ENCODE assay signal across 7 worm cellular contexts in the genomic region with DNA sequence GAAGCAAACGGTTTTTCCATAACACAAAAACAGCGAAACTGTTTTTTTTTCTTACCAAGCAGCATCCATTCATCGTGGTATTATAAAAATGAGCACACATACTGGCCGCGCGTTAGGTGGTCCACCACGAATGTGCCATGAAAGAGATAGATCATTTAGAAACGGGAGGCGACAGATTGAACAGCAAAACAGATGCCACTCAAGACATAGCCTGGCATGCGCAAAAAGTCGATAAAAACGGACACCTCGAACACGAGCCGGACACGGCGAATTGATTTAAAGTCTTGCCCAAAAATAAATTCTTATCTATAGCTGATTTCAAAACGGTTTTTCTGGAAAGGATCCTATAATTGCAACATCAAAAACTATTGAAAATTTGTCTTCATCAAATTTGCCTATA.
A peak's percentile ranks its signal among the peaks of the same experiment; 100 is the strongest.
TF ChIP-seq lines count a peak whose summit lies in the region.

No protein-coding gene starts in this region.

TF ChIP-seq in whole organism, L1 larva, 84 proteins besides CTCF, POLR2A, EP300 and RAD21 (continues in another document):
- no peak for TF ChIP-seq mdl-1 (tag; optimal IDR thresholded peaks at IDR 0.05; lab: Kevin White, UChicago)
- TF ChIP-seq nhr-28 (tag; optimal IDR thresholded peaks at IDR 0.05; lab: Kevin White, UChicago), result no peak
- TF ChIP-seq nhr-19 (GFP tag; conservative IDR thresholded peaks at IDR 0.05; lab: Robert Waterston, UW), result no peak
- no peak for TF ChIP-seq nhr-90 (tag; optimal IDR thresholded peaks at IDR 0.05; lab: Kevin White, UChicago; ENCODE audit: poor library complexity)
- no peak for TF ChIP-seq grh-1 (GFP tag; IDR thresholded peaks at IDR 0.05; lab: Robert Waterston, UW)
- no peak for TF ChIP-seq tbx-2 (tag; optimal IDR thresholded peaks at IDR 0.05; lab: Kevin White, UChicago)
- TF ChIP-seq skn-1 (tag; optimal IDR thresholded peaks at IDR 0.05; lab: Kevin White, UChicago), result no peak
- no peak for TF ChIP-seq fkh-10 (GFP tag; optimal IDR thresholded peaks at IDR 0.05; lab: Kevin White, UChicago)
- no peak for TF ChIP-seq egl-27 (tag; optimal IDR thresholded peaks at IDR 0.05; lab: Kevin White, UChicago)
- no peak for TF ChIP-seq nhr-71 (tag; optimal IDR thresholded peaks at IDR 0.05; lab: Kevin White, UChicago)
- peak in 1 of 3 experiments; percentile 8 for TF ChIP-seq ceh-82 (tag; optimal IDR thresholded peaks at IDR 0.05; lab: Kevin White, UChicago)
- TF ChIP-seq mep-1 (tag; optimal IDR thresholded peaks at IDR 0.05; lab: Kevin White, UChicago), result no peak
- TF ChIP-seq blmp-1 (tag; optimal IDR thresholded peaks at IDR 0.05; lab: Kevin White, UChicago), result no peak

TF ChIP-seq in whole organism, L2 larva, 48 proteins besides CTCF, POLR2A, EP300 and RAD21:
- TF ChIP-seq nhr-11 (tag; optimal IDR thresholded peaks at IDR 0.05; lab: Kevin White, UChicago) (no peak), unc-55 (GFP tag; optimal IDR thresholded peaks at IDR 0.05; lab: Kevin White, UChicago) (peak; percentile 3), C34F6.9 (tag; optimal IDR thresholded peaks at IDR 0.05; lab: Kevin White, UChicago) (peak; percentile 5)

TF ChIP-seq in whole organism, L3 larva, 47 proteins besides CTCF, POLR2A, EP300 and RAD21:
- TF ChIP-seq ama-1 (optimal IDR thresholded peaks at IDR 0.05; lab: Kevin White, UChicago) (no peak), elt-2 (tag; optimal IDR thresholded peaks at IDR 0.05; lab: Kevin White, UChicago) (no peak), elt-3 (tag; optimal IDR thresholded peaks at IDR 0.05; lab: Kevin White, UChicago) (no peak), hmg-11 (tag; optimal IDR thresholded peaks at IDR 0.05; lab: Kevin White, UChicago) (peak; percentile 39), nhr-77 (tag; optimal IDR thresholded peaks at IDR 0.05; lab: Kevin White, UChicago) (no peak), pqm-1 (tag; optimal IDR thresholded peaks at IDR 0.05; lab: Kevin White, UChicago) (no peak), skn-1 (tag; optimal IDR thresholded peaks at IDR 0.05; lab: Kevin White, UChicago) (no peak), ceh-16 (tag; optimal IDR thresholded peaks at IDR 0.05; lab: Kevin White, UChicago) (no peak), lin-39 (tag; optimal IDR thresholded peaks at IDR 0.05; lab: Kevin White, UChicago) (peak; percentile 14), aly-2 (tag; optimal IDR thresholded peaks at IDR 0.05; lab: Kevin White, UChicago) (no peak), ztf-11 (tag; optimal IDR thresholded peaks at IDR 0.05; lab: Kevin White, UChicago) (no peak), unc-62 (GFP tag; optimal IDR thresholded peaks at IDR 0.05; lab: Kevin White, UChicago) (no peak), elt-1 (tag; optimal IDR thresholded peaks at IDR 0.05; lab: Kevin White, UChicago) (no peak)

TF ChIP-seq in whole organism, L4 larva, 104 proteins besides CTCF, POLR2A, EP300 and RAD21:
- TF ChIP-seq rbr-2 (tag; optimal IDR thresholded peaks at IDR 0.05; lab: Kevin White, UChicago) (no peak), F26F4.8 (GFP tag; conservative IDR thresholded peaks at IDR 0.05; lab: Robert Waterston, UW) (no peak), aha-1 (tag; lab: Kevin White, UChicago) (peak; percentile 97), saeg-2 (GFP tag; IDR thresholded peaks at IDR 0.05; lab: Robert Waterston, UW) (no peak), lin-1 (GFP tag; IDR thresholded peaks at IDR 0.05; lab: Robert Waterston, UW) (no peak), Y5F2A.4 (GFP tag; optimal IDR thresholded peaks at IDR 0.05; lab: Kevin White, UChicago) (no peak), skn-1 (tag; optimal IDR thresholded peaks at IDR 0.05; lab: Kevin White, UChicago) (no peak), lin-39 (tag; optimal IDR thresholded peaks at IDR 0.05; lab: Kevin White, UChicago) (no peak), hlh-30 (tag; optimal IDR thresholded peaks at IDR 0.05; lab: Kevin White, UChicago; ENCODE audit: insufficient read depth) (peak; percentile 41), sdz-12 (GFP tag; optimal IDR thresholded peaks at IDR 0.05; lab: Kevin White, UChicago) (no peak), daf-8 (GFP tag; IDR thresholded peaks at IDR 0.05; lab: Robert Waterston, UW) (no peak), ceh-62 (tag; optimal IDR thresholded peaks at IDR 0.05; lab: Kevin White, UChicago) (no peak), vab-7 (GFP tag; IDR thresholded peaks at IDR 0.05; lab: Robert Waterston, UW) (no peak), ZK337.2 (GFP tag; IDR thresholded peaks at IDR 0.05; lab: Robert Waterston, UW) (no peak)

TF ChIP-seq in whole organism, late embryonic, 69 proteins besides CTCF, POLR2A, EP300 and RAD21:
- peak; percentile 35 for TF ChIP-seq hlh-30 (tag; optimal IDR thresholded peaks at IDR 0.05; lab: Kevin White, UChicago; ENCODE audit: insufficient read depth)
- TF ChIP-seq ceh-31 (tag; optimal IDR thresholded peaks at IDR 0.05; lab: Kevin White, UChicago), result peak; percentile 10
- TF ChIP-seq unc-3 (GFP tag; conservative IDR thresholded peaks at IDR 0.05; lab: Robert Waterston, UW), result no peak
- no peak for TF ChIP-seq unc-3 (tag; optimal IDR thresholded peaks at IDR 0.05; lab: Kevin White, UChicago)
- TF ChIP-seq pha-2 (tag; optimal IDR thresholded peaks at IDR 0.05; lab: Kevin White, UChicago), result no peak
- TF ChIP-seq nfya-1 (tag; optimal IDR thresholded peaks at IDR 0.05; lab: Kevin White, UChicago), result peak; percentile 17
- peak; percentile 22 for TF ChIP-seq tbx-2 (tag; optimal IDR thresholded peaks at IDR 0.05; lab: Kevin White, UChicago)
- TF ChIP-seq ceh-48 (tag; optimal IDR thresholded peaks at IDR 0.05; lab: Kevin White, UChicago), result peak; percentile 83
- TF ChIP-seq unc-55 (GFP tag; optimal IDR thresholded peaks at IDR 0.05; lab: Kevin White, UChicago), result peak; percentile 7

TF ChIP-seq in whole organism, midembryonic, 9 proteins besides CTCF, POLR2A, EP300 and RAD21:
- TF ChIP-seq ztf-23 (GFP tag; IDR thresholded peaks at IDR 0.05; lab: Robert Waterston, UW) (0 out of 2 replicates have a peak, but pooled peaks have one; percentile 30), T22C8.4 (GFP tag; IDR thresholded peaks at IDR 0.05; lab: Robert Waterston, UW) (0 out of 2 replicates have a peak, but pooled peaks have one; percentile 31), cog-1 (tag; optimal IDR thresholded peaks at IDR 0.05; lab: Kevin White, UChicago) (no peak)
TF ChIP-seq in whole organism, midembryonic: peak in this region for 2.

TF ChIP-seq in whole organism, mixed stage, embryonic, 35 proteins besides CTCF, POLR2A, EP300 and RAD21:
- TF ChIP-seq drap-1 (GFP tag; optimal IDR thresholded peaks at IDR 0.05; lab: Kevin White, UChicago) (no peak), mep-1 (tag; optimal IDR thresholded peaks at IDR 0.05; lab: Kevin White, UChicago) (no peak), lin-13 (tag; optimal IDR thresholded peaks at IDR 0.05; lab: Kevin White, UChicago) (no peak), nhr-2 (tag; optimal IDR thresholded peaks at IDR 0.05; lab: Kevin White, UChicago) (no peak), cnd-1 (tag; optimal IDR thresholded peaks at IDR 0.05; lab: Kevin White, UChicago) (peak; percentile 40), sem-2 (GFP tag; optimal IDR thresholded peaks at IDR 0.05; lab: Kevin White, UChicago) (no peak), unc-62 (GFP tag; optimal IDR thresholded peaks at IDR 0.05; lab: Kevin White, UChicago) (no peak), mab-5 (tag; optimal IDR thresholded peaks at IDR 0.05; lab: Kevin White, UChicago) (no peak), elt-3 (tag; optimal IDR thresholded peaks at IDR 0.05; lab: Kevin White, UChicago) (no peak), ces-1 (GFP tag; optimal IDR thresholded peaks at IDR 0.05; lab: Kevin White, UChicago) (peak; percentile 3), mls-2 (tag; optimal IDR thresholded peaks at IDR 0.05; lab: Kevin White, UChicago) (peak; percentile 44), unc-120 (tag; optimal IDR thresholded peaks at IDR 0.05; lab: Kevin White, UChicago; ENCODE audit: poor library complexity, severe bottlenecking) (no peak), ceh-83 (GFP tag; optimal IDR thresholded peaks at IDR 0.05; lab: Kevin White, UChicago) (no peak), sptf-1 (tag; optimal IDR thresholded peaks at IDR 0.05; lab: Kevin White, UChicago) (peak; percentile 30), ham-2 (GFP tag; optimal IDR thresholded peaks at IDR 0.05; lab: Kevin White, UChicago) (no peak), hlh-1 (tag; optimal IDR thresholded peaks at IDR 0.05; lab: Kevin White, UChicago) (peak; percentile 53), pha-4 (tag; optimal IDR thresholded peaks at IDR 0.05; lab: Kevin White, UChicago) (no peak), lsy-2 (tag; optimal IDR thresholded peaks at IDR 0.05; lab: Kevin White, UChicago) (no peak)
